Fruit fly (Drosophila melanogaster) whole organism, embryonic: Measurements from ENCODE around the gene CG14340.

ENCODE experiments used
- ATbp ChIP-seq: fragments of 200-800 bp; sonication (Bioruptor generic); optimal IDR thresholded peaks from 2 replicates; lab custom pipeline; 2017; ENCODE audit warnings: missing biosample characterization, mild to moderate bottlenecking, missing genetic modification characterization, missing genetic modification reagents
- B-H1 ChIP-seq: fragments of 200-800 bp; sonication (Bioruptor generic); IDR thresholded peaks from 3 replicates; pipeline ENCODE4 v1.3.6; 2022; ENCODE audit warnings: missing biosample characterization, missing genetic modification characterization
- CG12299 ChIP-seq: fragments of 200-800 bp; sonication (Bioruptor generic); optimal IDR thresholded peaks from 2 replicates; lab custom pipeline; 2018; ENCODE audit warnings: missing biosample characterization, mild to moderate bottlenecking, missing genetic modification characterization
- CG12659 ChIP-seq: fragments of 200-800 bp; sonication (Bioruptor generic); optimal IDR thresholded peaks from 3 replicates; lab custom pipeline; 2017; ENCODE audit warnings: mild to moderate bottlenecking, missing biosample characterization, missing genetic modification reagents, missing genetic modification characterization
- CG12769 ChIP-seq: fragments of 200-800 bp; sonication (Bioruptor generic); optimal IDR thresholded peaks from 2 replicates; lab custom pipeline; 2019; ENCODE audit warnings: missing biosample characterization, mild to moderate bottlenecking, missing genetic modification characterization, moderate library complexity
- CG14710 ChIP-seq: fragments of 200-800 bp; sonication (Bioruptor generic); optimal IDR thresholded peaks from 3 replicates; lab custom pipeline; 2019; ENCODE audit warnings: missing biosample characterization, mild to moderate bottlenecking, missing genetic modification characterization, moderate library complexity
- CG15269 ChIP-seq: fragments of 200-800 bp; sonication (Bioruptor generic); optimal IDR thresholded peaks from 2 replicates; lab custom pipeline; 2018; ENCODE audit warnings: missing biosample characterization, mild to moderate bottlenecking, missing genetic modification characterization, moderate library complexity
- CG16815 ChIP-seq: fragments of 200-800 bp; sonication (Bioruptor generic); optimal IDR thresholded peaks from 3 replicates; lab custom pipeline; 2017; ENCODE audit warnings: missing biosample characterization, mild to moderate bottlenecking, missing genetic modification characterization
- CG17361 ChIP-seq: fragments of 200-800 bp; sonication (Bioruptor generic); IDR thresholded peaks from 3 replicates; pipeline ENCODE4 v1.3.6; 2022; ENCODE audit warnings: missing biosample characterization, missing genetic modification characterization
- CG1832 ChIP-seq: fragments of 200-800 bp; sonication (Bioruptor generic); optimal IDR thresholded peaks from 2 replicates; lab custom pipeline; 2017; ENCODE audit warnings: missing biosample characterization, mild to moderate bottlenecking, missing genetic modification characterization, inconsistent platforms
- CG2875 ChIP-seq: fragments of 200-800 bp; sonication (Bioruptor generic); optimal IDR thresholded peaks from 2 replicates; lab custom pipeline; 2017; ENCODE audit warnings: missing biosample characterization, mild to moderate bottlenecking, missing genetic modification characterization, missing genetic modification reagents
- CG30020 ChIP-seq: fragments of 200-800 bp; optimal IDR thresholded peaks from 2 replicates; lab custom pipeline; 2019; ENCODE audit warnings: missing biosample characterization, mild to moderate bottlenecking, missing genetic modification characterization, moderate library complexity
- CG31441 ChIP-seq: fragments of 200-800 bp; sonication (Bioruptor generic); IDR thresholded peaks from 2 replicates; pipeline ENCODE4 v1.3.6; 2022; ENCODE audit warnings: missing biosample characterization, missing genetic modification characterization
- CG3847 ChIP-seq: fragments of 200-800 bp; sonication (Bioruptor generic); IDR thresholded peaks from 2 replicates; pipeline ENCODE4 v1.3.6; 2022; ENCODE audit warnings: missing biosample characterization, missing genetic modification characterization
- CG4404 ChIP-seq: fragments of 200-800 bp; sonication (Bioruptor generic); IDR thresholded peaks from 2 replicates; pipeline ENCODE4 v1.3.6; 2022; ENCODE audit warnings: missing biosample characterization, missing genetic modification characterization
- CG6175 ChIP-seq: fragments of 200-800 bp; sonication (Bioruptor generic); IDR thresholded peaks from 3 replicates; pipeline ENCODE4 v1.3.6; 2022; ENCODE audit warnings: missing biosample characterization, missing genetic modification characterization
- CG6765 ChIP-seq: fragments of 200-800 bp; sonication (Bioruptor generic); optimal IDR thresholded peaks from 3 replicates; lab custom pipeline; 2017; ENCODE audit warnings: missing biosample characterization, mild to moderate bottlenecking, missing genetic modification characterization
- CG6813 ChIP-seq: fragments of 200-800 bp; sonication (Bioruptor generic); optimal IDR thresholded peaks from 2 replicates; lab custom pipeline; 2017; ENCODE audit warnings: missing biosample characterization, missing genetic modification characterization, mild to moderate bottlenecking, moderate library complexity, missing genetic modification reagents
- CG7271 ChIP-seq: fragments of 200-800 bp; sonication (Bioruptor generic); optimal IDR thresholded peaks from 2 replicates; lab custom pipeline; 2018; ENCODE audit warnings: missing biosample characterization, mild to moderate bottlenecking, missing genetic modification characterization, moderate library complexity
- CG8281 ChIP-seq: fragments of 200-800 bp; sonication (Bioruptor generic); optimal IDR thresholded peaks from 2 replicates; lab custom pipeline; 2018; ENCODE audit warnings: missing biosample characterization, mild to moderate bottlenecking, missing genetic modification characterization, moderate library complexity
- CG9817 ChIP-seq: fragments of 200-800 bp; sonication (Bioruptor generic); optimal IDR thresholded peaks from 2 replicates; lab custom pipeline; 2018; ENCODE audit warnings: missing biosample characterization, mild to moderate bottlenecking, missing genetic modification characterization, moderate library complexity
- Dek ChIP-seq: fragments of 200-800 bp; sonication (Bioruptor generic); optimal IDR thresholded peaks from 3 replicates; lab custom pipeline; 2019; ENCODE audit warnings: missing biosample characterization, mild to moderate bottlenecking, missing genetic modification characterization, moderate library complexity
- Dip2 ChIP-seq: fragments of 200-800 bp; sonication (Bioruptor generic); IDR thresholded peaks from 2 replicates; pipeline ENCODE4 v1.3.6; 2022; ENCODE audit warnings: missing biosample characterization, missing genetic modification characterization
- E2f1 ChIP-seq: fragments of 200-800 bp; sonication (Bioruptor generic); IDR thresholded peaks from 2 replicates; pipeline ENCODE4 v1.3.6; 2022; ENCODE audit warnings: missing biosample characterization, missing genetic modification characterization
- HmgD ChIP-seq: fragments of 200-800 bp; sonication (Bioruptor generic); optimal IDR thresholded peaks from 3 replicates; lab custom pipeline; 2016; ENCODE audit warnings: missing biosample characterization, missing genetic modification characterization
- Lpt ChIP-seq: fragments of >200 bp; optimal IDR thresholded peaks from 2 replicates; lab custom pipeline; 2018; ENCODE audit warnings: missing biosample characterization, missing genetic modification characterization
- Nf-YA ChIP-seq: fragments of 200-800 bp; sonication (Bioruptor generic); IDR thresholded peaks from 2 replicates; pipeline ENCODE4 v1.3.6; 2022; ENCODE audit warnings: missing biosample characterization, missing genetic modification characterization
- Rx ChIP-seq: fragments of 200-800 bp; sonication (Bioruptor generic); IDR thresholded peaks from 2 replicates; pipeline ENCODE4 v1.3.6; 2022; ENCODE audit warnings: missing biosample characterization, missing genetic modification characterization
- Sry-β ChIP-seq: fragments of 200-800 bp; sonication (Bioruptor generic); optimal IDR thresholded peaks from 2 replicates; lab custom pipeline; 2018; ENCODE audit warnings: missing biosample characterization, mild to moderate bottlenecking, missing genetic modification characterization, moderate library complexity
- Stat92E ChIP-seq, 3 experiments: fragments of >200 bp in 2 of 3; fragments of 200-800 bp in 1 of 3; sonication (Bioruptor generic) in 1 of 3; optimal IDR thresholded peaks; 2 replicates each; lab custom pipeline; 2017 to 2019; ENCODE audit warnings: missing biosample characterization in 3 of 3, missing genetic modification characterization in 3 of 3, mild to moderate bottlenecking in 1 of 3, moderate library complexity in 1 of 3
- bbx ChIP-seq: fragments of 200-800 bp; sonication (Bioruptor generic); IDR thresholded peaks from 2 replicates; pipeline ENCODE4 v1.3.6; 2022; ENCODE audit warnings: missing biosample characterization, missing genetic modification characterization; ENCODE audit not compliant: partially characterized antibody
- bigmax ChIP-seq: fragments of 200-800 bp; sonication (Bioruptor generic); optimal IDR thresholded peaks from 2 replicates; lab custom pipeline; 2018; ENCODE audit warnings: missing biosample characterization, mild to moderate bottlenecking, missing genetic modification characterization
- bsh ChIP-seq, 2 experiments: fragments of 200-800 bp; sonication (Bioruptor generic); optimal IDR thresholded peaks; 2 replicates each; lab custom pipeline; 2017 to 2018; ENCODE audit warnings: mild to moderate bottlenecking in 2 of 2, missing biosample characterization in 2 of 2, missing genetic modification characterization in 2 of 2, moderate library complexity in 1 of 2
- chinmo ChIP-seq: fragments of 200-800 bp; sonication (Bioruptor generic); IDR thresholded peaks from 4 replicates; pipeline ENCODE4 v1.3.6; 2022; ENCODE audit warnings: missing biosample characterization, missing genetic modification characterization; ENCODE audit not compliant: partially characterized antibody
- dm ChIP-seq: fragments of 200-800 bp; sonication (Bioruptor generic); optimal IDR thresholded peaks from 3 replicates; lab custom pipeline; 2016; ENCODE audit warnings: missing biosample characterization, missing genetic modification characterization
- fd102C ChIP-seq: fragments of 200-800 bp; sonication (Bioruptor generic); optimal IDR thresholded peaks from 2 replicates; lab custom pipeline; 2018; ENCODE audit warnings: missing biosample characterization, mild to moderate bottlenecking, missing genetic modification characterization, moderate library complexity
- fu2 ChIP-seq: fragments of 200-800 bp; sonication (Bioruptor generic); optimal IDR thresholded peaks from 2 replicates; lab custom pipeline; 2016; ENCODE audit warnings: missing biosample characterization, missing genetic modification characterization
- grau ChIP-seq: fragments of 200-800 bp; optimal IDR thresholded peaks from 3 replicates; lab custom pipeline; 2019; ENCODE audit warnings: missing biosample characterization, mild to moderate bottlenecking, missing genetic modification characterization, moderate library complexity
- grn ChIP-seq: fragments of 200-800 bp; sonication (Bioruptor generic); optimal IDR thresholded peaks from 3 replicates; lab custom pipeline; 2017; ENCODE audit warnings: missing biosample characterization, missing genetic modification characterization
- gro ChIP-seq: fragments of 200-800 bp; sonication (Bioruptor generic); optimal IDR thresholded peaks from 2 replicates; lab custom pipeline; 2016; ENCODE audit warnings: missing biosample characterization, missing genetic modification characterization
- ind ChIP-seq: fragments of 200-800 bp; sonication (Bioruptor generic); optimal IDR thresholded peaks from 3 replicates; lab custom pipeline; 2016; ENCODE audit warnings: missing biosample characterization, missing genetic modification characterization
- inv ChIP-seq: fragments of 200-800 bp; sonication (Bioruptor generic); IDR thresholded peaks from 2 replicates; pipeline ENCODE4 v1.3.6; 2022; ENCODE audit warnings: missing biosample characterization, missing genetic modification characterization; ENCODE audit not compliant: partially characterized antibody
- mirr ChIP-seq: fragments of 200-800 bp; sonication (Bioruptor generic); optimal IDR thresholded peaks from 3 replicates; lab custom pipeline; 2018; ENCODE audit warnings: missing biosample characterization, mild to moderate bottlenecking, missing genetic modification characterization
- odd ChIP-seq: fragments of 200-800 bp; sonication (Bioruptor generic); optimal IDR thresholded peaks from 2 replicates; lab custom pipeline; 2017; ENCODE audit warnings: missing biosample characterization, mild to moderate bottlenecking, missing genetic modification characterization
- pfk ChIP-seq: fragments of 200-800 bp; sonication (Bioruptor generic); optimal IDR thresholded peaks from 2 replicates; lab custom pipeline; 2018; ENCODE audit warnings: missing biosample characterization, mild to moderate bottlenecking, missing genetic modification characterization, moderate library complexity
- scrt ChIP-seq: fragments of 200-800 bp; sonication (Bioruptor generic); optimal IDR thresholded peaks from 2 replicates; lab custom pipeline; 2018; ENCODE audit warnings: missing biosample characterization, mild to moderate bottlenecking, missing genetic modification characterization, moderate library complexity
- sd ChIP-seq: fragments of 200-800 bp; sonication (Bioruptor generic); optimal IDR thresholded peaks from 3 replicates; lab custom pipeline; 2018; ENCODE audit warnings: missing biosample characterization, mild to moderate bottlenecking, missing genetic modification characterization, moderate library complexity
- seq ChIP-seq: fragments of 200-800 bp; sonication (Bioruptor generic); IDR thresholded peaks from 2 replicates; pipeline ENCODE4 v1.3.6; 2022; ENCODE audit warnings: missing biosample characterization, missing genetic modification characterization
- sima ChIP-seq: fragments of 200-800 bp; sonication (Bioruptor generic); optimal IDR thresholded peaks from 2 replicates; lab custom pipeline; 2016; ENCODE audit warnings: missing biosample characterization, missing genetic modification characterization
- unpg ChIP-seq: fragments of 200-800 bp; sonication (Bioruptor generic); optimal IDR thresholded peaks from 3 replicates; lab custom pipeline; 2018; ENCODE audit warnings: missing biosample characterization, mild to moderate bottlenecking, missing genetic modification characterization, moderate library complexity
- usp ChIP-seq: fragments of >200 bp; optimal IDR thresholded peaks from 2 replicates; lab custom pipeline; 2017; ENCODE audit warnings: missing biosample characterization, missing genetic modification characterization

The CG14340 gene

dm6 chr2L:1125437-1125836 is 12.7 kb downstream of the CG14340 start (continued):
- TF ChIP-seq pfk (GFP tag; lab: Kevin White, UChicago): no peak
- TF ChIP-seq fu2: no peak
- no peak for TF ChIP-seq CG30020 (tag; lab: Kevin White, UChicago)
- TF ChIP-seq CG14710 (tag; lab: Kevin White, UChicago): no peak
- no peak for TF ChIP-seq CG31441 (GFP tag; lab: Robert Waterston, UW)
- no peak for TF ChIP-seq CG3847 (GFP tag; lab: Robert Waterston, UW)
- peak; percentile 79; the same call in 2 of the 4 replicates for TF ChIP-seq chinmo (GFP tag; lab: Robert Waterston, UW)
- no peak for TF ChIP-seq Stat92E (GFP tag; optimal IDR thresholded peaks at IDR 0.05; lab: Kevin White, UChicago)
- TF ChIP-seq CG6765 (GFP tag; lab: Kevin White, UChicago): no peak
- TF ChIP-seq sd (tag; lab: Kevin White, UChicago): peak; percentile 31
- TF ChIP-seq scrt (GFP tag; lab: Kevin White, UChicago): no peak
- TF ChIP-seq HmgD (GFP tag; lab: Kevin White, UChicago): no peak
- no peak for TF ChIP-seq CG4404 (GFP tag; lab: Robert Waterston, UW)
- TF ChIP-seq bigmax (GFP tag; lab: Kevin White, UChicago): no peak
- TF ChIP-seq B-H1: no peak
- TF ChIP-seq Dip2 (GFP tag; lab: Robert Waterston, UW): no peak
- no peak for TF ChIP-seq sima (GFP tag; lab: Kevin White, UChicago)
- no peak for TF ChIP-seq grau (tag; lab: Kevin White, UChicago)
- no peak for TF ChIP-seq dm (GFP tag; lab: Kevin White, UChicago)
- peak; percentile 90; the same call in 2 of the 3 replicates for TF ChIP-seq CG6175
- TF ChIP-seq odd: no peak
- TF ChIP-seq unpg: no peak
- no peak for TF ChIP-seq Sry-β
- TF ChIP-seq seq: 0 out of 2 replicates have a peak, but pooled peaks have one; percentile 18
- TF ChIP-seq CG6813 (GFP tag; lab: Kevin White, UChicago): peak; percentile 15
- TF ChIP-seq CG16815 (GFP tag; lab: Kevin White, UChicago): no peak
- no peak for TF ChIP-seq fd102C
- no peak for TF ChIP-seq bsh (GFP tag; optimal IDR thresholded peaks at IDR 0.05; lab: Kevin White, UChicago)
- no peak for TF ChIP-seq usp
- no peak for TF ChIP-seq Lpt (GFP tag; lab: Kevin White, UChicago)
- TF ChIP-seq Nf-YA (GFP tag; lab: Robert Waterston, UW): no peak
- TF ChIP-seq gro (GFP tag; lab: Kevin White, UChicago): no peak
- peak; percentile 69 for TF ChIP-seq mirr (GFP tag; lab: Kevin White, UChicago)
- no peak for TF ChIP-seq CG1832 (GFP tag; lab: Kevin White, UChicago)
- TF ChIP-seq CG12769: peak; percentile 55
- peak; percentile 99 for TF ChIP-seq CG8281 (tag; lab: Kevin White, UChicago)
- TF ChIP-seq ind (GFP tag; lab: Kevin White, UChicago): no peak
- TF ChIP-seq CG9817 (tag; lab: Kevin White, UChicago): no peak
- peak; percentile 13 for TF ChIP-seq CG12659 (GFP tag; lab: Kevin White, UChicago)
- no peak for TF ChIP-seq E2f1 (GFP tag; lab: Robert Waterston, UW)
- no peak for TF ChIP-seq Dek
- TF ChIP-seq CG17361 (GFP tag; lab: Robert Waterston, UW): no peak
- no peak for TF ChIP-seq bbx (GFP tag; lab: Robert Waterston, UW)
- TF ChIP-seq CG2875: no peak
- TF ChIP-seq Rx (GFP tag; lab: Robert Waterston, UW): no peak
- no peak for TF ChIP-seq inv (GFP tag; lab: Robert Waterston, UW)
- no peak for TF ChIP-seq CG15269
- TF ChIP-seq grn (GFP tag; lab: Kevin White, UChicago): peak; percentile 18
- no peak for TF ChIP-seq CG12299 (tag; lab: Kevin White, UChicago)
- TF ChIP-seq CG7271: no peak
- TF ChIP-seq ATbp (GFP tag; lab: Kevin White, UChicago): peak; percentile 20
